Fruit fly (Drosophila melanogaster) whole organism, embryonic: ENCODE measurements around the gene sbr.

Experiments
- Atf-2 ChIP-seq: fragments of 200-800 bp; sonication (Bioruptor generic); optimal IDR thresholded peaks from 2 replicates; lab custom pipeline; 2016; ENCODE audit warnings: missing biosample characterization, missing genetic modification characterization
- BEAF-32 ChIP-seq: fragments of 200-800 bp; sonication (Bioruptor generic); optimal IDR thresholded peaks from 3 replicates; lab custom pipeline; 2017; ENCODE audit warnings: missing biosample characterization, missing genetic modification characterization, mild to moderate bottlenecking, moderate library complexity, missing genetic modification reagents
- CG10462 ChIP-seq: fragments of 200-800 bp; sonication (Bioruptor generic); optimal IDR thresholded peaks from 2 replicates; lab custom pipeline; 2016; ENCODE audit warnings: missing biosample characterization, missing genetic modification characterization
- CG14710 ChIP-seq: fragments of 200-800 bp; sonication (Bioruptor generic); optimal IDR thresholded peaks from 3 replicates; lab custom pipeline; 2019; ENCODE audit warnings: missing biosample characterization, mild to moderate bottlenecking, missing genetic modification characterization, moderate library complexity
- CG15269 ChIP-seq: fragments of 200-800 bp; sonication (Bioruptor generic); optimal IDR thresholded peaks from 2 replicates; lab custom pipeline; 2018; ENCODE audit warnings: missing biosample characterization, mild to moderate bottlenecking, missing genetic modification characterization, moderate library complexity
- CG15514 ChIP-seq: fragments of 200-800 bp; sonication (Bioruptor generic); optimal IDR thresholded peaks from 3 replicates; lab custom pipeline; 2017; ENCODE audit warnings: missing biosample characterization, missing genetic modification characterization, mild to moderate bottlenecking, moderate library complexity, missing genetic modification reagents
- CG1603 ChIP-seq: fragments of 200-800 bp; sonication (Bioruptor generic); optimal IDR thresholded peaks from 2 replicates; lab custom pipeline; 2019; ENCODE audit warnings: missing biosample characterization, mild to moderate bottlenecking, missing genetic modification characterization, moderate library complexity
- CG17829 ChIP-seq: fragments of 200-800 bp; optimal IDR thresholded peaks from 2 replicates; lab custom pipeline; 2019; ENCODE audit warnings: missing biosample characterization, mild to moderate bottlenecking, missing genetic modification characterization, moderate library complexity
- CG1832 ChIP-seq: fragments of 200-800 bp; sonication (Bioruptor generic); optimal IDR thresholded peaks from 2 replicates; lab custom pipeline; 2017; ENCODE audit warnings: missing biosample characterization, mild to moderate bottlenecking, missing genetic modification characterization, inconsistent platforms
- CG18476 ChIP-seq: fragments of 200-800 bp; sonication (Bioruptor generic); optimal IDR thresholded peaks from 2 replicates; lab custom pipeline; 2016; ENCODE audit warnings: missing biosample characterization, mild to moderate bottlenecking, missing genetic modification characterization
- CG18764 ChIP-seq: fragments of 200-800 bp; sonication (Bioruptor generic); optimal IDR thresholded peaks from 3 replicates; lab custom pipeline; 2016; ENCODE audit warnings: missing biosample characterization, missing genetic modification characterization
- CG2116 ChIP-seq: fragments of 200-800 bp; sonication (Bioruptor generic); optimal IDR thresholded peaks from 3 replicates; lab custom pipeline; 2018; ENCODE audit warnings: missing biosample characterization, mild to moderate bottlenecking, missing genetic modification characterization
- CG2202 ChIP-seq: fragments of 200-800 bp; sonication (Bioruptor generic); optimal IDR thresholded peaks from 2 replicates; lab custom pipeline; 2018; ENCODE audit warnings: missing biosample characterization, mild to moderate bottlenecking, missing genetic modification characterization
- CG31224 ChIP-seq: fragments of 200-800 bp; sonication (Bioruptor generic); IDR thresholded peaks from 2 replicates; pipeline ENCODE4 v1.3.6; 2022; ENCODE audit warnings: missing biosample characterization, missing genetic modification characterization
- CG42726 ChIP-seq: fragments of 200-800 bp; sonication (Bioruptor generic); IDR thresholded peaks from 2 replicates; pipeline ENCODE4 v1.3.6; 2022; ENCODE audit warnings: missing biosample characterization, missing genetic modification characterization; ENCODE audit not compliant: partially characterized antibody
- CG4617 ChIP-seq: fragments of 200-800 bp; sonication (Bioruptor generic); optimal IDR thresholded peaks from 3 replicates; lab custom pipeline; 2016; ENCODE audit warnings: missing biosample characterization, missing genetic modification characterization, borderline replicate concordance
- CG6272 ChIP-seq: fragments of 200-800 bp; sonication (Bioruptor generic); IDR thresholded peaks from 2 replicates; pipeline ENCODE4 v1.3.6; 2022; ENCODE audit warnings: missing biosample characterization, missing genetic modification characterization
- CG6765 ChIP-seq: fragments of 200-800 bp; sonication (Bioruptor generic); optimal IDR thresholded peaks from 3 replicates; lab custom pipeline; 2017; ENCODE audit warnings: missing biosample characterization, mild to moderate bottlenecking, missing genetic modification characterization
- CG6854 ChIP-seq: fragments of 200-800 bp; sonication (Bioruptor generic); optimal IDR thresholded peaks from 3 replicates; lab custom pipeline; 2017; ENCODE audit warnings: missing biosample characterization, mild to moderate bottlenecking, missing genetic modification characterization
- CG7963 ChIP-seq: fragments of 200-800 bp; sonication (Bioruptor generic); IDR thresholded peaks from 3 replicates; pipeline ENCODE4 v1.3.6; 2022; ENCODE audit warnings: missing biosample characterization, missing genetic modification characterization; ENCODE audit not compliant: partially characterized antibody
- CG9727 ChIP-seq: fragments of 200-800 bp; sonication (Bioruptor generic); optimal IDR thresholded peaks from 3 replicates; lab custom pipeline; 2017; ENCODE audit warnings: missing biosample characterization, mild to moderate bottlenecking, missing genetic modification characterization
- CG9817 ChIP-seq: fragments of 200-800 bp; sonication (Bioruptor generic); optimal IDR thresholded peaks from 2 replicates; lab custom pipeline; 2018; ENCODE audit warnings: missing biosample characterization, mild to moderate bottlenecking, missing genetic modification characterization, moderate library complexity
- D ChIP-seq, 2 experiments: fragments of 200-800 bp in 1 of 2; fragments of >200 bp in 1 of 2; sonication (Bioruptor generic) in 1 of 2; optimal IDR thresholded peaks; 2 replicates in 1 of 2; 3 replicates in 1 of 2; lab custom pipeline; 2017; ENCODE audit warnings: mild to moderate bottlenecking in 1 of 2, missing biosample characterization in 1 of 2, missing genetic modification characterization in 1 of 2, missing genetic modification reagents in 1 of 2
- Drgx ChIP-seq: fragments of 200-800 bp; sonication (Bioruptor generic); IDR thresholded peaks from 2 replicates; pipeline ENCODE4 v1.3.6; 2022; ENCODE audit warnings: missing biosample characterization, missing genetic modification characterization
- ERR ChIP-seq: fragments of 200-800 bp; sonication (Bioruptor generic); optimal IDR thresholded peaks from 2 replicates; lab custom pipeline; 2016; ENCODE audit warnings: missing biosample characterization, missing genetic modification characterization
- GATAe ChIP-seq: fragments of 200-800 bp; sonication (Bioruptor generic); conservative IDR thresholded peaks from 2 replicates; pipeline ENCODE4 v1.3.6; 2022; ENCODE audit warnings: missing biosample characterization, missing genetic modification characterization
- Gsc ChIP-seq: fragments of 200-800 bp; sonication (Bioruptor generic); IDR thresholded peaks from 2 replicates; pipeline ENCODE4 v1.3.6; 2022; ENCODE audit warnings: missing biosample characterization, missing genetic modification characterization
- H15 ChIP-seq: fragments of 200-800 bp; sonication (Bioruptor generic); IDR thresholded peaks from 3 replicates; pipeline ENCODE4 v1.3.6; 2022; ENCODE audit warnings: missing biosample characterization, missing genetic modification characterization
- HHEX ChIP-seq: fragments of 200-800 bp; sonication (Bioruptor generic); optimal IDR thresholded peaks from 3 replicates; lab custom pipeline; 2017; ENCODE audit warnings: missing biosample characterization, mild to moderate bottlenecking, missing genetic modification characterization, missing genetic modification reagents
- HLH54F ChIP-seq: fragments of 200-800 bp; sonication (Bioruptor generic); optimal IDR thresholded peaks from 3 replicates; lab custom pipeline; 2016; ENCODE audit warnings: missing biosample characterization, missing genetic modification characterization
- MBD-R2 ChIP-seq: fragments of 200-800 bp; sonication (Bioruptor generic); IDR thresholded peaks from 2 replicates; pipeline ENCODE4 v1.3.6; 2022; ENCODE audit warnings: missing biosample characterization, missing genetic modification characterization
- Spps ChIP-seq: fragments of 200-800 bp; sonication (Bioruptor generic); optimal IDR thresholded peaks from 2 replicates; lab custom pipeline; 2018; ENCODE audit warnings: missing biosample characterization, mild to moderate bottlenecking, missing genetic modification characterization
- Sry-β ChIP-seq: fragments of 200-800 bp; sonication (Bioruptor generic); optimal IDR thresholded peaks from 2 replicates; lab custom pipeline; 2018; ENCODE audit warnings: missing biosample characterization, mild to moderate bottlenecking, missing genetic modification characterization, moderate library complexity
- Taf1 ChIP-seq: fragments of 200-800 bp; sonication (Bioruptor generic); IDR thresholded peaks from 2 replicates; pipeline ENCODE4 v1.3.6; 2022; ENCODE audit warnings: missing biosample characterization, missing genetic modification characterization
- Xbp1 ChIP-seq: fragments of 200-800 bp; sonication (Bioruptor generic); optimal IDR thresholded peaks from 3 replicates; lab custom pipeline; 2016; ENCODE audit warnings: missing biosample characterization, mild to moderate bottlenecking, missing genetic modification characterization
- ac ChIP-seq: fragments of 200-800 bp; sonication (Bioruptor generic); optimal IDR thresholded peaks from 3 replicates; lab custom pipeline; 2017; ENCODE audit warnings: missing biosample characterization, mild to moderate bottlenecking, missing genetic modification characterization
- btn ChIP-seq: fragments of 200-800 bp; sonication (Bioruptor generic); optimal IDR thresholded peaks from 2 replicates; lab custom pipeline; 2016; ENCODE audit warnings: missing biosample characterization, missing genetic modification characterization
- chinmo ChIP-seq: fragments of 200-800 bp; sonication (Bioruptor generic); IDR thresholded peaks from 4 replicates; pipeline ENCODE4 v1.3.6; 2022; ENCODE audit warnings: missing biosample characterization, missing genetic modification characterization; ENCODE audit not compliant: partially characterized antibody
- dmrt11E ChIP-seq: fragments of 200-800 bp; sonication (Bioruptor generic); optimal IDR thresholded peaks from 3 replicates; lab custom pipeline; 2018; ENCODE audit warnings: missing biosample characterization, mild to moderate bottlenecking, missing genetic modification characterization, moderate library complexity
- ewg ChIP-seq: fragments of 200-800 bp; sonication (Bioruptor generic); optimal IDR thresholded peaks from 3 replicates; lab custom pipeline; 2017; ENCODE audit warnings: mild to moderate bottlenecking, missing biosample characterization, missing genetic modification reagents, missing genetic modification characterization
- exex ChIP-seq: fragments of 200-800 bp; sonication (Bioruptor generic); optimal IDR thresholded peaks from 4 replicates; lab custom pipeline; 2018; ENCODE audit warnings: missing biosample characterization, mild to moderate bottlenecking, missing genetic modification characterization, moderate library complexity
- gce ChIP-seq: fragments of 200-800 bp; sonication (Bioruptor generic); IDR thresholded peaks from 3 replicates; pipeline ENCODE4 v1.3.6; 2022; ENCODE audit warnings: missing biosample characterization, missing genetic modification characterization
- gcm2 ChIP-seq: fragments of 200-800 bp; sonication (Bioruptor generic); optimal IDR thresholded peaks from 2 replicates; lab custom pipeline; 2016; ENCODE audit warnings: missing biosample characterization, missing genetic modification characterization
- gfzf ChIP-seq: fragments of 200-800 bp; sonication (Bioruptor generic); optimal IDR thresholded peaks from 2 replicates; lab custom pipeline; 2016; ENCODE audit warnings: missing biosample characterization, mild to moderate bottlenecking, missing genetic modification characterization, moderate library complexity
- hbn ChIP-seq: fragments of 200-800 bp; sonication (Bioruptor generic); IDR thresholded peaks from 2 replicates; pipeline ENCODE4 v1.3.6; 2022; ENCODE audit warnings: missing biosample characterization, missing genetic modification characterization; ENCODE audit not compliant: partially characterized antibody
- jigr1 ChIP-seq: fragments of 200-800 bp; sonication (Bioruptor generic); IDR thresholded peaks from 3 replicates; pipeline ENCODE4 v1.3.6; 2022; ENCODE audit warnings: missing biosample characterization, missing genetic modification characterization
- klu ChIP-seq: fragments of 200-800 bp; sonication (Bioruptor generic); IDR thresholded peaks from 2 replicates; pipeline ENCODE4 v1.3.6; 2022; ENCODE audit warnings: missing biosample characterization, missing genetic modification characterization
- pita ChIP-seq: fragments of 200-800 bp; sonication (Bioruptor generic); optimal IDR thresholded peaks from 2 replicates; lab custom pipeline; 2017; ENCODE audit warnings: missing biosample characterization, mild to moderate bottlenecking, missing genetic modification characterization
- run ChIP-seq: fragments of 200-800 bp; sonication (Bioruptor generic); optimal IDR thresholded peaks from 3 replicates; lab custom pipeline; 2018; ENCODE audit warnings: missing biosample characterization, mild to moderate bottlenecking, missing genetic modification characterization

Gene sbr

DNA sequence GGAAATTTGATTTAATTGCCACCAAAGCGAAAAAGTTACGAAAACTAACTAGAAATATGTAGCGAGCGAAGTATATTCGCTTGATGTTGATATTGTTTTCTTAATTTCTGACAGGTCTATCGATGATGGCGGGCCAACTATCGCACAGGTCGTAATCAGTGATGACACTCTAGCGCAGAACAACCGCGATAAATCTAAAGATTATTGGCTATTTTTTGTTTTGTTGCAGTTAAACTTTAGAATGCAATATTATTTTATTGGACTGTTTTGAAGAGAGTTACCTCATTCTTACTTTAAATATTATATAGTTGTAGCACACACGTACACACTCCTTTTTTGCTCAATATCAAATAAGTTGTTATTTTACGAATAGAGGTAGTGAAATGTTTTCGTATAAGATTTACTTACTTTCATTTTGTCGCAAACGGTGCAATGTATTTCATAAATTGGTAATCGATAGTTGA lies at the start of gene sbr:
TSS of gene sbr (minus strand) at position 121 of the 464 bp plus-strand sequence.
- TF ChIP-seq hbn (GFP tag; lab: Robert Waterston, UW) (peak; percentile 53; the same call in 1 of the 2 replicates), jigr1 (GFP tag; lab: Robert Waterston, UW) (no peak), exex (tag; lab: Kevin White, UChicago) (no peak), CG1832 (no peak), CG6765 (GFP tag; lab: Kevin White, UChicago) (no peak), Drgx (no peak), CG18476 (GFP tag; lab: Kevin White, UChicago) (peak; percentile 2), CG6854 (GFP tag; lab: Kevin White, UChicago) (no peak), CG9817 (tag; lab: Kevin White, UChicago) (peak; percentile 21), CG2202 (tag; lab: Kevin White, UChicago) (no peak), gfzf (GFP tag; lab: Kevin White, UChicago) (peak; percentile 35), run (tag; lab: Kevin White, UChicago) (no peak), D (optimal IDR thresholded peaks at IDR 0.05; lab: Kevin White, UChicago) (no peak), D (GFP tag; optimal IDR thresholded peaks at IDR 0.05; lab: Kevin White, UChicago) (no peak), BEAF-32 (GFP tag; lab: Kevin White, UChicago) (peak; percentile 90), CG9727 (GFP tag; lab: Kevin White, UChicago) (peak; percentile 8), CG15514 (GFP tag; lab: Kevin White, UChicago) (peak; percentile 17), Gsc (GFP tag; lab: Robert Waterston, UW) (no peak), dmrt11E (tag; lab: Kevin White, UChicago) (peak; percentile 5), H15 (no peak), CG15269 (tag; lab: Kevin White, UChicago) (no peak), CG7963 (GFP tag; lab: Robert Waterston, UW) (peak; percentile 64; the same call in 1 of the 3 replicates), ewg (GFP tag; lab: Kevin White, UChicago) (no peak), HHEX (no peak), CG10462 (GFP tag; lab: Kevin White, UChicago) (no peak), Sry-β (GFP tag; lab: Kevin White, UChicago) (peak; percentile 83), CG4617 (GFP tag; lab: Kevin White, UChicago) (peak; percentile 18), CG18764 (GFP tag; lab: Kevin White, UChicago) (no peak), CG17829 (peak; percentile 13), CG6272 (GFP tag; lab: Robert Waterston, UW) (peak; percentile 33; the same call in 1 of the 2 replicates), CG14710 (tag; lab: Kevin White, UChicago) (peak; percentile 52), Xbp1 (GFP tag; lab: Kevin White, UChicago) (peak; percentile 6), CG42726 (GFP tag; lab: Robert Waterston, UW) (peak; percentile 59; the same call in 1 of the 2 replicates), ac (no peak), Atf-2 (GFP tag; lab: Kevin White, UChicago) (no peak), gcm2 (GFP tag; lab: Kevin White, UChicago) (no peak), HLH54F (GFP tag; lab: Kevin White, UChicago) (no peak), klu (GFP tag; lab: Robert Waterston, UW) (no peak), MBD-R2 (GFP tag; lab: Robert Waterston, UW) (peak; percentile 15; the same call in 1 of the 2 replicates), btn (GFP tag; lab: Kevin White, UChicago) (no peak), CG31224 (GFP tag; lab: Robert Waterston, UW) (no peak), gce (GFP tag; lab: Robert Waterston, UW) (no peak), GATAe (no peak), pita (no peak), chinmo (GFP tag; lab: Robert Waterston, UW) (peak; percentile 71; the same call in 1 of the 4 replicates), ERR (GFP tag; lab: Kevin White, UChicago) (no peak), CG1603 (tag; lab: Kevin White, UChicago) (peak; percentile 13), Taf1 (GFP tag; lab: Robert Waterston, UW) (no peak), Spps (tag; lab: Kevin White, UChicago) (no peak), CG2116 (GFP tag; lab: Kevin White, UChicago) (peak; percentile 85)
